Worm (Caenorhabditis elegans) whole organism, L4 larva: ENCODE results near the gene C47A4.5.

Experiments used
- F44E2.7 ChIP-seq: fragments of 200-800 bp; sonication (Bioruptor generic); IDR thresholded peaks from 2 replicates; pipeline ENCODE4 v2.1.2; 2022; ENCODE audit warnings: missing genetic modification characterization, missing compliant biosample characterization
- ZK546.5 ChIP-seq, 2 experiments: sonication (generic microtip); optimal IDR thresholded peaks; 2 replicates each; lab custom pipeline; 2017; ENCODE audit warnings: missing biosample characterization in 2 of 2, missing genetic modification characterization in 2 of 2
- cey-2 ChIP-seq: sonication (generic microtip); optimal IDR thresholded peaks from 3 replicates; lab custom pipeline; 2017; ENCODE audit warnings: missing genetic modification characterization, mild to moderate bottlenecking, missing compliant biosample characterization, antibody characterized with exemption, borderline replicate concordance; ENCODE audit not compliant: insufficient read depth
- dmd-6 ChIP-seq: fragments of 200-800 bp; sonication (Bioruptor generic); IDR thresholded peaks from 2 replicates; pipeline ENCODE4 v1.3.6; 2022; ENCODE audit warnings: missing genetic modification reagents, missing genetic modification characterization, missing compliant biosample characterization
- mep-1 ChIP-seq: fragments of 150-350 bp; sonication (generic microtip); optimal IDR thresholded peaks from 3 replicates; lab custom pipeline; 2014; ENCODE audit warnings: missing biosample characterization, missing genetic modification characterization
- nhr-25 ChIP-seq: sonication (generic microtip); optimal IDR thresholded peaks from 2 replicates; lab custom pipeline; 2017; ENCODE audit warnings: missing genetic modification characterization, mild to moderate bottlenecking, missing compliant biosample characterization, antibody characterized with exemption, moderate library complexity, borderline replicate concordance; ENCODE audit not compliant: insufficient read depth
- pha-4 ChIP-seq, 2 experiments: fragments of 150-350 bp in 1 of 2; fragments of 200-800 bp in 1 of 2; sonication (Bioruptor generic) in 1 of 2; IDR thresholded peaks in 1 of 2; optimal IDR thresholded peaks in 1 of 2; 2 replicates each; pipeline versions ENCODE4 v1.3.6 to Lab custom; 2014 to 2022; ENCODE audit warnings: missing genetic modification characterization in 2 of 2, missing genetic modification reagents in 2 of 2, missing biosample characterization in 1 of 2, missing compliant biosample characterization in 1 of 2
- set-16 ChIP-seq: fragments of 200-800 bp; sonication (Bioruptor generic); IDR thresholded peaks from 2 replicates; pipeline ENCODE4 v1.3.6; 2022; ENCODE audit warnings: missing genetic modification reagents, missing genetic modification characterization, missing compliant biosample characterization
- skn-1 ChIP-seq: fragments of 150-350 bp; optimal IDR thresholded peaks from 2 replicates; lab custom pipeline; 2014; ENCODE audit warnings: missing biosample characterization, missing genetic modification characterization
- unc-62 ChIP-seq, 3 experiments: fragments of 150-350 bp in 1 of 3; sonication (generic microtip); optimal IDR thresholded peaks in 2 of 3; peaks in 1 of 3; 1 replicate in 1 of 3; 2 replicates in 2 of 3; lab custom pipeline; 2014 to 2017; ENCODE audit warnings: missing biosample characterization in 3 of 3, missing genetic modification characterization in 3 of 3, missing genetic modification reagents in 3 of 3, missing genotype in 1 of 3
- ztf-11 ChIP-seq: fragments of 150-350 bp; optimal IDR thresholded peaks from 2 replicates; lab custom pipeline; 2014; ENCODE audit warnings: missing biosample characterization, missing genetic modification characterization

ce11 chrIV:13700847-13701246, 44.7 kb upstream of the C47A4.5 start:
- no peak for TF ChIP-seq unc-62 (GFP tag; optimal IDR thresholded peaks at IDR 0.05 in 1 of 2; lab: Kevin White, UChicago)
- no peak for TF ChIP-seq unc-62 (tag; optimal IDR thresholded peaks at IDR 0.05; lab: Kevin White, UChicago)
- TF ChIP-seq F44E2.7, result no peak
- no peak for TF ChIP-seq ztf-11 (tag; lab: Kevin White, UChicago)
- no peak for TF ChIP-seq dmd-6 (GFP tag; lab: Robert Waterston, UW)
- no peak for TF ChIP-seq nhr-25
- no peak for TF ChIP-seq pha-4 (GFP tag; IDR thresholded peaks at IDR 0.05; lab: Robert Waterston, UW)
- TF ChIP-seq pha-4 (tag; optimal IDR thresholded peaks at IDR 0.05; lab: Kevin White, UChicago), result no peak
- peak; percentile 16 for TF ChIP-seq mep-1 (tag; lab: Kevin White, UChicago)
- TF ChIP-seq set-16 (GFP tag; lab: Robert Waterston, UW), result no peak
- TF ChIP-seq skn-1, result no peak
- TF ChIP-seq ZK546.5 (tag; optimal IDR thresholded peaks at IDR 0.05; lab: Kevin White, UChicago), result no peak
- TF ChIP-seq cey-2 (tag; lab: Kevin White, UChicago), result no peak
